Worm (Caenorhabditis elegans) whole organism, young adult: ENCODE measurements around the gene F19G12.9.
A peak's percentile ranks its signal among the peaks of the same experiment; 100 is the strongest.

Experiments used
- B0019.2 ChIP-seq: fragments of 200-800 bp; sonication (Bioruptor generic); conservative IDR thresholded peaks from 2 replicates; pipeline ENCODE4 v1.3.6; 2022; ENCODE audit warnings: missing genetic modification reagents, missing genetic modification characterization, missing compliant biosample characterization
- F10E7.11 ChIP-seq: sonication (generic microtip); optimal IDR thresholded peaks from 2 replicates; lab custom pipeline; 2017; ENCODE audit warnings: mild to moderate bottlenecking, missing genetic modification characterization, moderate library complexity, missing compliant biosample characterization
- F37B4.10 ChIP-seq: fragments of 200-800 bp; sonication (Bioruptor generic); IDR thresholded peaks from 2 replicates; pipeline ENCODE4 v1.3.6; 2022; ENCODE audit warnings: missing genetic modification characterization, missing compliant biosample characterization
- F55B11.4 ChIP-seq: sonication (generic microtip); optimal IDR thresholded peaks from 2 replicates; lab custom pipeline; 2016; ENCODE audit warnings: missing compliant biosample characterization, missing genetic modification characterization, borderline replicate concordance; ENCODE audit not compliant: insufficient read depth
- K11D2.4 ChIP-seq: fragments of 200-800 bp; sonication (Bioruptor generic); IDR thresholded peaks from 2 replicates; pipeline ENCODE4 v1.3.6; 2022; ENCODE audit warnings: missing genetic modification reagents, missing genetic modification characterization, missing compliant biosample characterization
- Y53G8AR.9 ChIP-seq: fragments of 200-800 bp; sonication (Bioruptor generic); conservative IDR thresholded peaks from 2 replicates; pipeline ENCODE4 v1.3.6; 2022; ENCODE audit warnings: missing genetic modification reagents, missing genetic modification characterization, missing compliant biosample characterization
- Y56A3A.18 ChIP-seq: fragments of 200-800 bp; sonication (Bioruptor generic); IDR thresholded peaks from 2 replicates; pipeline ENCODE4 v1.3.6; 2022; ENCODE audit warnings: missing genetic modification reagents, missing genetic modification characterization, missing compliant biosample characterization
- Y79H2A.3 ChIP-seq: fragments of 200-800 bp; sonication (Bioruptor generic); conservative IDR thresholded peaks from 2 replicates; pipeline ENCODE4 v1.3.6; 2022; ENCODE audit warnings: missing genetic modification reagents, missing genetic modification characterization, missing compliant biosample characterization
- akir-1 ChIP-seq: fragments of 200-800 bp; sonication (Bioruptor generic); optimal IDR thresholded peaks from 2 replicates; lab custom pipeline; 2018; ENCODE audit warnings: mild to moderate bottlenecking, missing genetic modification characterization, moderate library complexity, missing compliant biosample characterization
- atf-7 ChIP-seq: sonication (generic microtip); optimal IDR thresholded peaks from 2 replicates; lab custom pipeline; 2017; ENCODE audit warnings: mild to moderate bottlenecking, missing genetic modification characterization, missing compliant biosample characterization
- attf-6 ChIP-seq: fragments of 200-800 bp; sonication (Bioruptor generic); IDR thresholded peaks from 2 replicates; pipeline ENCODE4 v1.3.6; 2022; ENCODE audit warnings: missing genetic modification reagents, missing genetic modification characterization, missing compliant biosample characterization
- ceh-58 ChIP-seq: fragments of 200-800 bp; sonication (Bioruptor generic); IDR thresholded peaks from 2 replicates; pipeline ENCODE4 v1.3.6; 2022; ENCODE audit warnings: missing genetic modification characterization, missing compliant biosample characterization
- die-1 ChIP-seq: sonication (generic microtip); optimal IDR thresholded peaks from 2 replicates; lab custom pipeline; 2016; ENCODE audit warnings: missing genotype, mild to moderate bottlenecking, missing genetic modification characterization, missing compliant biosample characterization
- dpff-1 ChIP-seq: sonication (generic microtip); optimal IDR thresholded peaks from 2 replicates; lab custom pipeline; 2017; ENCODE audit warnings: mild to moderate bottlenecking, missing genetic modification characterization, missing compliant biosample characterization
- dpl-1 ChIP-seq: fragments of 150-350 bp; optimal IDR thresholded peaks from 2 replicates; lab custom pipeline; 2014; ENCODE audit warnings: missing biosample characterization, missing genetic modification reagents, missing genetic modification characterization
- egl-44 ChIP-seq: fragments of 200-800 bp; sonication (Bioruptor generic); IDR thresholded peaks from 2 replicates; pipeline ENCODE4 v1.3.6; 2022; ENCODE audit warnings: missing genetic modification reagents, missing genetic modification characterization, missing compliant biosample characterization
- egrh-3 ChIP-seq: fragments of 200-800 bp; sonication (Bioruptor generic); IDR thresholded peaks from 2 replicates; pipeline ENCODE4 v1.3.6; 2022; ENCODE audit warnings: missing genetic modification reagents, missing genetic modification characterization, missing compliant biosample characterization
- ekl-4 ChIP-seq: fragments of 200-800 bp; sonication (Bioruptor generic); IDR thresholded peaks from 2 replicates; pipeline ENCODE4 v1.3.6; 2022; ENCODE audit warnings: missing genetic modification reagents, missing genetic modification characterization, missing compliant biosample characterization
- hmg-1.2 ChIP-seq: fragments of 200-800 bp; sonication (Bioruptor generic); IDR thresholded peaks from 2 replicates; pipeline ENCODE4 v1.3.6; 2022; ENCODE audit warnings: missing genetic modification reagents, missing genetic modification characterization, missing compliant biosample characterization
- hrde-1 ChIP-seq: sonication (generic microtip); optimal IDR thresholded peaks from 2 replicates; lab custom pipeline; 2016; ENCODE audit warnings: missing genetic modification characterization, mild to moderate bottlenecking, missing compliant biosample characterization, moderate library complexity, missing genotype, missing genetic modification reagents, borderline replicate concordance
- lin-26 ChIP-seq: fragments of 200-800 bp; sonication (Bioruptor generic); IDR thresholded peaks from 2 replicates; pipeline ENCODE4 v1.3.6; 2022; ENCODE audit warnings: missing genetic modification reagents, missing genetic modification characterization, missing compliant biosample characterization
- lin-35 ChIP-seq, 3 experiments: fragments of 150-350 bp in 2 of 3; sonication (generic microtip) in 1 of 3; optimal IDR thresholded peaks; 2 replicates each; lab custom pipeline; 2014 to 2018; ENCODE audit warnings: missing biosample characterization in 3 of 3, missing genetic modification characterization in 3 of 3, missing genetic modification reagents in 3 of 3
- lsl-1 ChIP-seq: fragments of 200-800 bp; sonication (Bioruptor generic); optimal IDR thresholded peaks from 2 replicates; lab custom pipeline; 2018; ENCODE audit warnings: mild to moderate bottlenecking, missing genetic modification characterization, moderate library complexity, missing compliant biosample characterization
- madf-10 ChIP-seq: sonication (generic microtip); optimal IDR thresholded peaks from 2 replicates; lab custom pipeline; 2016; ENCODE audit warnings: mild to moderate bottlenecking, missing genetic modification characterization, missing compliant biosample characterization
- madf-8 ChIP-seq: fragments of 200-800 bp; sonication (Bioruptor generic); conservative IDR thresholded peaks from 2 replicates; pipeline ENCODE4 v1.3.6; 2022; ENCODE audit warnings: missing genetic modification reagents, missing genetic modification characterization, missing compliant biosample characterization
- mcd-1 ChIP-seq: fragments of 200-800 bp; sonication (Bioruptor generic); IDR thresholded peaks from 2 replicates; pipeline ENCODE4 v1.3.6; 2022; ENCODE audit warnings: missing genetic modification reagents, missing genetic modification characterization, missing compliant biosample characterization
- mel-28 ChIP-seq: sonication (generic microtip); optimal IDR thresholded peaks from 2 replicates; lab custom pipeline; 2016; ENCODE audit warnings: borderline replicate concordance, mild to moderate bottlenecking, missing genetic modification characterization, missing compliant biosample characterization
- mxl-1 ChIP-seq: sonication (generic microtip); optimal IDR thresholded peaks from 2 replicates; lab custom pipeline; 2016; ENCODE audit warnings: missing genetic modification characterization, missing compliant biosample characterization
- nfyb-1 ChIP-seq: fragments of 200-800 bp; sonication (Bioruptor generic); IDR thresholded peaks from 2 replicates; pipeline ENCODE4 v1.3.6; 2022; ENCODE audit warnings: missing genetic modification reagents, missing genetic modification characterization, missing compliant biosample characterization
- nhr-27 ChIP-seq: fragments of 200-800 bp; sonication (Bioruptor generic); optimal IDR thresholded peaks from 2 replicates; lab custom pipeline; 2018; ENCODE audit warnings: mild to moderate bottlenecking, missing genetic modification characterization, moderate library complexity, missing compliant biosample characterization
- sdz-38 ChIP-seq: sonication (generic microtip); optimal IDR thresholded peaks from 2 replicates; lab custom pipeline; 2016; ENCODE audit warnings: missing genotype, missing genetic modification characterization, missing compliant biosample characterization
- snpc-1.1 ChIP-seq: sonication (generic microtip); optimal IDR thresholded peaks from 2 replicates; lab custom pipeline; 2017; ENCODE audit warnings: missing genetic modification characterization, mild to moderate bottlenecking, missing compliant biosample characterization, antibody characterized with exemption, moderate library complexity, missing genotype, missing genetic modification reagents; ENCODE audit not compliant: insufficient read depth
- snpc-1.3 ChIP-seq: sonication (generic microtip); optimal IDR thresholded peaks from 2 replicates; lab custom pipeline; 2017; ENCODE audit warnings: missing genetic modification characterization, mild to moderate bottlenecking, missing compliant biosample characterization, antibody characterized with exemption, moderate library complexity, missing genotype, missing genetic modification reagents; ENCODE audit not compliant: insufficient read depth
- zfh-2 ChIP-seq: fragments of 200-800 bp; sonication (Bioruptor generic); conservative IDR thresholded peaks from 2 replicates; pipeline ENCODE4 v1.3.6; 2022; ENCODE audit warnings: missing genetic modification reagents, missing genetic modification characterization, missing compliant biosample characterization
- ztf-6 ChIP-seq: fragments of 200-800 bp; sonication (Bioruptor generic); IDR thresholded peaks from 2 replicates; pipeline ENCODE4 v1.3.6; 2022; ENCODE audit warnings: missing genetic modification reagents, missing genetic modification characterization, missing compliant biosample characterization

The F19G12.9 gene

DNA sequence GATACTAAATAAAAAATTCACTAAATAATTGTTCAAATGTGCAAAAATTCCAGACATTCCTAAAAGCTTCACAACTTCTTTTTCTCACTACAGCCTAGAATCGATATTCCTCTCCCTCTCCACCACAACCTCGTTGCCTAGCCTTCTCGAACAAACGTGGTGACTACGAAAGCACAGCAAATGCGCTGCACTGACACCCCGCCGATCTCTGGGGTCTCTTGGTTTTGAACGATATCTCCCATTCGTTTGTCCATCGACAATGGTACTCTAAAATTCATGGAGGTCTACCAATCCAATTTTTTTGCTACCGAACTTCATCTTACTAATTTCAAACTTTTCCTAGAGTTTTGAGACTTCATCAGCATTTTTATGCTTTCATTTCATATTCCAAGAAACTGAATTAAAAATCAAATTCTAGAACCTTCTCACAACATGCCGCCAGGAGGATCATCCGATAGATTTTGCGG, 31.4 kb downstream of the F19G12.9 start, which contains the start of gene W05H7.1:
Gene W05H7.1, plus strand, starts transcription at position 417 of the 467 bp plus-strand sequence.
- TF ChIP-seq madf-10 (tag; lab: Kevin White, UChicago) (no peak), hmg-1.2 (peak; percentile 46; the same call in 1 of the 2 replicates), egl-44 (GFP tag; lab: Robert Waterston, UW) (no peak), madf-8 (GFP tag; lab: Robert Waterston, UW) (no peak), hrde-1 (tag; lab: Kevin White, UChicago) (no peak), mcd-1 (GFP tag; lab: Robert Waterston, UW) (peak; percentile 7; the same call in 1 of the 2 replicates), F37B4.10 (no peak), snpc-1.3 (no peak), mel-28 (tag; lab: Kevin White, UChicago) (no peak), dpff-1 (tag; lab: Kevin White, UChicago) (no peak), B0019.2 (GFP tag; lab: Robert Waterston, UW) (no peak), K11D2.4 (0 out of 2 replicates have a peak, but pooled peaks have one; percentile 23), Y79H2A.3 (GFP tag; lab: Robert Waterston, UW) (no peak), F55B11.4 (no peak)

DNA sequence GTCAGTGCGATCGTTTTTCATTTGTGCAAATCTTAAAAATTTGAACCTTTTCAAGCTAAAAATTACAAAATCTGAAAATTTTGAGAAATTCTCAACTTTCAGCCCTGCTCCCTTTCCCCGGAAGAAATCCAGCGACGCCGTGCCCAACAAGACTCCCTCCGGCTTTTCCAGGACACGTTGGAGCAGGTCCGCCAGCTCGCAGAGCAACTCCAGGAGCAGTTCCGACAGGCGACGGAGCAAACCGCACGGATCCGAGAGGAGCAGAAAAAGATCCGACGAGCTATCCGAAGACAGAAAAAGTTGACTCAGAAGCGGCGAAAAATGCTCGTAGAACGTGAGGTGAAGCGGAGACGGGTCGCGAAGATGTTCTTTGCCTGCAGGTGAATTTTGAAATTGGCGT, 32.2 kb downstream of the F19G12.9 start:
- TF ChIP-seq akir-1 (GFP tag; lab: Kevin White, UChicago) (no peak), attf-6 (no peak), zfh-2 (peak; percentile 89), mxl-1 (no peak), egrh-3 (GFP tag; lab: Robert Waterston, UW) (peak; percentile 79; the same call in 1 of the 2 replicates), lsl-1 (GFP tag; lab: Kevin White, UChicago) (no peak), F10E7.11 (tag; lab: Kevin White, UChicago) (no peak), egl-44 (GFP tag; lab: Robert Waterston, UW) (no peak)

ce11 chrX:1451816-1452602, 33.0 kb downstream of the F19G12.9 start:
- no peak for TF ChIP-seq Y56A3A.18
- TF ChIP-seq lsl-1 (GFP tag; lab: Kevin White, UChicago), result no peak
- peak; percentile 39; the same call in 1 of the 2 replicates for TF ChIP-seq nfyb-1 (GFP tag; lab: Robert Waterston, UW)
- 0 out of 2 replicates have a peak, but pooled peaks have one; percentile 73 for TF ChIP-seq ceh-58 (GFP tag; lab: Robert Waterston, UW)
- 0 out of 2 replicates have a peak, but pooled peaks have one; percentile 60 for TF ChIP-seq Y53G8AR.9 (GFP tag; lab: Robert Waterston, UW)
- peak; percentile 35 for TF ChIP-seq nhr-27 (tag; lab: Kevin White, UChicago)
- TF ChIP-seq die-1 (tag; lab: Kevin White, UChicago), result no peak
- TF ChIP-seq dpl-1, result no peak
- TF ChIP-seq ekl-4 (GFP tag; lab: Robert Waterston, UW), result peak; percentile 11; the same call in 1 of the 2 replicates
- peak in 1 of 3 experiments; percentile 56 for TF ChIP-seq lin-35 (GFP tag; optimal IDR thresholded peaks at IDR 0.05; lab: Kevin White, UChicago)
- no peak for TF ChIP-seq Y79H2A.3 (GFP tag; lab: Robert Waterston, UW)
- 0 out of 2 replicates have a peak, but pooled peaks have one; percentile 39 for TF ChIP-seq lin-26 (GFP tag; lab: Robert Waterston, UW)

- no peak for TF ChIP-seq ztf-6 (GFP tag; lab: Robert Waterston, UW)
- TF ChIP-seq atf-7 (tag; lab: Kevin White, UChicago), result peak; percentile 95
- no peak for TF ChIP-seq sdz-38 (tag; lab: Kevin White, UChicago)
- no peak for TF ChIP-seq snpc-1.1 (tag; lab: Kevin White, UChicago)
- TF ChIP-seq, all 124 proteins: peak for 1
Observed at ce11 chrX:1453770-1454169, 34.8 kb downstream of the F19G12.9 start, which contains the start of gene cebp-1. Gene cebp-1, minus strand, starts transcription at chrX:1453868.
